Worm (Caenorhabditis elegans): ENCODE measurements around the gene clec-121.

clec-121 gene

DNA sequence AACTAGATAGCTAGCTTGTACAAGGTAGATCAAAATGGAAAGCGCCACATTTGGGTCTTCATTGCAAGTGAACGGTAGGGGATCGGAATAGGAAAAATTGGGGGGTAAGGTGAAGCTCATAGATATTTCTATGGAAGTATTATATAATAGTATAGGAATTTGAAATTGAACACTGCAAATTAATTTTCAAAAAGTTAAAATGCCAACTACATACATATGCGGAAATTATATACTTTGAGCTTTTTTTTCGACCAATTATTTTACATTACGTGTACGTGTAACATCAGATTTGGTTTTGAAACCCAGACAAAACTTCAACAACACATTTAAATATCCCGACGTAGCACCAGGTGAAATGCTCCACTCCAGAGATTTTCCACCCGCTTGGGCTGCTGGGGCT lies 6.1 kb upstream of the clec-121 start, which contains the start of gene srg-23:
srg-23 (minus strand) TSS at position 101 of the 400 bp plus-strand sequence.
- no peak for TF ChIP-seq ceh-83 (GFP tag; optimal IDR thresholded peaks at IDR 0.05)
- TF ChIP-seq lsy-2 (tag; optimal IDR thresholded peaks at IDR 0.05): no peak
- TF ChIP-seq unc-62 (GFP tag; optimal IDR thresholded peaks at IDR 0.05): no peak
- TF ChIP-seq lin-32 (GFP tag; optimal IDR thresholded peaks at IDR 0.05): no peak
- no peak for TF ChIP-seq cnd-1 (tag; optimal IDR thresholded peaks at IDR 0.05)
- TF ChIP-seq nhr-28 (tag; optimal IDR thresholded peaks at IDR 0.05): no peak
- TF ChIP-seq sptf-1 (tag; optimal IDR thresholded peaks at IDR 0.05): no peak
- TF ChIP-seq ham-2 (GFP tag; optimal IDR thresholded peaks at IDR 0.05): no peak
- no peak for TF ChIP-seq mep-1 (tag; optimal IDR thresholded peaks at IDR 0.05)
- no peak for TF ChIP-seq drap-1 (GFP tag; optimal IDR thresholded peaks at IDR 0.05)
- no peak for TF ChIP-seq nhr-2 (tag; optimal IDR thresholded peaks at IDR 0.05)
- no peak for TF ChIP-seq zip-8 (tag; optimal IDR thresholded peaks at IDR 0.05)

DNA sequence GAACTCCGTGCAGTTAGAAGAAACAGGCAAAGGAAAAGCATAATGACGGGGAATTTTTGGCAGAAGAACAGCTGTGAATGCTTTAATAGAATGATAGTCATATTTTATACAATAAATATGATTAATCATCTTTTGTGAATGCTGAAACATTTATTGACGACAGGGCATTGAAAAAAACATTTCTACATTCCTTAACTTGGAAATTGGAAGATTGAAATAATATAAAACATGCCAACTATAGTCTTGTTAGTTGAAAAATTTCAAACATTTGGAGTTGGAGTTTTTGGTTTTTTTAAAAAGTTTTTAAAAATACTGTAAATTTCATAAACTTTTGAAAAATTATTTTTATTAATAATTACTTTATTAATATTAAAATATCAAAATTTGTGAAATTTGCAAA lies 5.3 kb upstream of the clec-121 start, which contains the start of gene Y25C1A.14:
Y25C1A.14 (minus strand) TSS at position 101 of the 400 bp plus-strand sequence.
- TF ChIP-seq elt-1 (tag; optimal IDR thresholded peaks at IDR 0.05; ENCODE audit: borderline replicate concordance, insufficient read depth) (no peak), mls-2 (tag; optimal IDR thresholded peaks at IDR 0.05) (no peak), unc-39 (tag; optimal IDR thresholded peaks at IDR 0.05) (no peak), nhr-2 (tag; optimal IDR thresholded peaks at IDR 0.05) (no peak), lin-13 (tag; optimal IDR thresholded peaks at IDR 0.05) (no peak), elt-3 (tag; optimal IDR thresholded peaks at IDR 0.05) (no peak), ham-2 (GFP tag; optimal IDR thresholded peaks at IDR 0.05) (no peak), cnd-1 (tag; optimal IDR thresholded peaks at IDR 0.05) (no peak), tbx-8 (GFP tag; optimal IDR thresholded peaks at IDR 0.05) (no peak), unc-120 (tag; optimal IDR thresholded peaks at IDR 0.05; ENCODE audit: poor library complexity, severe bottlenecking) (no peak), nhr-76 (tag; optimal IDR thresholded peaks at IDR 0.05) (no peak), nhr-12 (tag; optimal IDR thresholded peaks at IDR 0.05) (no peak)

DNA sequence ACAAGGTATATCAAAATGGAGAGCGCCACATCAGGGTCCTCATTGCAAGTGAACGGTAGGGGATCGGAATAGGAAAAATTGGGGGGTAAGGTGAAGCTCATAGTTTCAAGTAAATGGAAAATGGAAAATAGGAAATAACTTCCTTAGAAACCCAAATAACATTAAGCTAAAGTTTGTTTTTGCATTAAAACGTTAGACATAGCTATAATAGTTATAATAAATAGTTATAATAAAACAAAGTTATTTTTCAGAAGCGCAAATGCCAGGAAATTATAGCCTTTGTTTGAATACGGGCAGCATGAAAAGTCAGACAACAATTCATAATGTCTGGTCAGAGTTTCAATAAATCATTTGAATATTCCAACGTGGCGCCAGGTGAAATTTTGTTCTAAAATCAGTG lies 1.6 kb upstream of the clec-121 start, which contains the start of gene srg-24:
srg-24 (minus strand) TSS at position 101 of the 400 bp plus-strand sequence.
- TF ChIP-seq unc-62 (GFP tag; optimal IDR thresholded peaks at IDR 0.05) (no peak), nhr-237 (tag; optimal IDR thresholded peaks at IDR 0.05) (no peak), nhr-12 (tag; optimal IDR thresholded peaks at IDR 0.05) (no peak), ham-2 (GFP tag; optimal IDR thresholded peaks at IDR 0.05) (no peak), nhr-28 (tag; optimal IDR thresholded peaks at IDR 0.05) (no peak), unc-39 (tag; optimal IDR thresholded peaks at IDR 0.05) (no peak), ceh-83 (GFP tag; optimal IDR thresholded peaks at IDR 0.05) (no peak), tbx-8 (GFP tag; optimal IDR thresholded peaks at IDR 0.05) (no peak), pha-4 (tag; optimal IDR thresholded peaks at IDR 0.05) (no peak), nhr-76 (tag; optimal IDR thresholded peaks at IDR 0.05) (no peak), elt-3 (tag; optimal IDR thresholded peaks at IDR 0.05) (no peak), elt-1 (tag; optimal IDR thresholded peaks at IDR 0.05; ENCODE audit: borderline replicate concordance, insufficient read depth) (no peak), lsy-2 (tag; optimal IDR thresholded peaks at IDR 0.05) (no peak), hlh-1 (tag; optimal IDR thresholded peaks at IDR 0.05) (no peak), sptf-1 (tag; optimal IDR thresholded peaks at IDR 0.05) (no peak), flh-1 (GFP tag; optimal IDR thresholded peaks at IDR 0.05) (no peak), bed-3 (GFP tag; optimal IDR thresholded peaks at IDR 0.05) (no peak), ceh-43 (GFP tag; optimal IDR thresholded peaks at IDR 0.05) (no peak), ztf-11 (tag; optimal IDR thresholded peaks at IDR 0.05) (no peak), lin-13 (tag; optimal IDR thresholded peaks at IDR 0.05) (no peak)

DNA sequence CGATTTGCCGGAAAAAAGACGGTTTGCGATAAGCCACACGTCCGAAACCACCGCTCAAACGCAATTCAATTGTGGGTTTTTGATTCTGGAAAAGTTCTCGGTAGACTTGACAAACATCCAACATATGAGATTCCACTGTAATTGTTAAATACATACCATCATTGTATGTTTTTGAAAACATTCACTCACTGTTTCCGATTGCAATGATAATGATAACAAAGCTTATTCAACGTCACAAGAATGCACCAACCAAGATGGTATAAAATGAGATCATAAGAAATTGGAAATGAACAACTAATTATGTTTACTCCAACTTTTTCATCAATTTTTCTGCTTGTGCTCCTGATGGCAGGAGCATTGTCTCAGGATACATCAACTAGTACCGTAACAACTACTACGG lies 3.6 kb downstream of the clec-121 start, which contains the start of gene clec-122:
clec-122 (plus strand) TSS at position 301 of the 400 bp plus-strand sequence.
- TF ChIP-seq nhr-2 (tag; optimal IDR thresholded peaks at IDR 0.05) (no peak), drap-1 (GFP tag; optimal IDR thresholded peaks at IDR 0.05) (no peak), tbx-8 (GFP tag; optimal IDR thresholded peaks at IDR 0.05) (no peak)

DNA sequence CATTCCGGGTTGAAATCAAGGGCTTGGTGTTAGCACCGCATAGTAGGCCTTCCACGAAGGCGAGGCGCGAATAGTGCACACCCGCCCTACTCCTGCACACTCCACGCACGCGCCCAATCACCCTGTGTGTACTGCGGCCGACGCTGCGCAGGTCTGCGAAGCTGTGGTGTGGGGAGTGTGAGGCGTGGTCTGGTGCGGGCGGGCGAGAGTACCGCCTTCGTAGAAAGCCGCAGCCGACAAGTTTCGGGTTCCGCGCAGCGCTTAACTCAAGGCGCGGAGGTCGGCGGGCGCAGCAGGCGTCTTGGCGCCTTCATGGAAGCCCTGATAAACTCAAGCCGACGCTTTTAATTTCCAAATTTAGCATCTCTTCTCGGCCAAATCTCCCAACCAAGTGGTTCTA lies 6.0 kb downstream of the clec-121 start:
- no peak for TF ChIP-seq mls-2 (tag; optimal IDR thresholded peaks at IDR 0.05)
- TF ChIP-seq ceh-83 (GFP tag; optimal IDR thresholded peaks at IDR 0.05): peak; percentile 43

DNA sequence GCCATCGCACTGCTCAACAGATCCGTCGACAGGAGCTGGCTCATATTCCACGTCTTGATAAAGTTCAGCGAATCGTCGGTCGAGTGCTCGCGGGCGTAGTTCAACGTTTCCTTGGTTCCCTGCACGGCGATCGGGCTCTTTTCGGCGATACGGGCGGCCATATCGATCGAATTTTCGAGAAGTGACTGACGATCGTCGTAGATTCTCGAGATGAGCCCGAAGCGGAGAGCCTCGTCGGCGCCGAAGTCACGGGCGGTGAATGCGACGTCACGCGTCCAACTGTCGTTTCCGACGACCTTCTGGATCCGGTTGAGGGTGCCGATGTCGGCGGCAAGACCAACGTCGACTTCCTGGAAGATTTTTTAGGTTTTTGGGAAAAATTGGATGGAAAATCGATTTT lies 7.4 kb downstream of the clec-121 start:
- no peak for TF ChIP-seq lsy-2 (tag; optimal IDR thresholded peaks at IDR 0.05)
- TF ChIP-seq ces-1 (GFP tag; optimal IDR thresholded peaks at IDR 0.05): no peak
- no peak for TF ChIP-seq ham-2 (GFP tag; optimal IDR thresholded peaks at IDR 0.05)
- no peak for TF ChIP-seq nhr-2 (tag; optimal IDR thresholded peaks at IDR 0.05)
- TF ChIP-seq ztf-11 (tag; optimal IDR thresholded peaks at IDR 0.05): no peak
- TF ChIP-seq flh-1 (GFP tag; optimal IDR thresholded peaks at IDR 0.05): no peak
- TF ChIP-seq nhr-237 (tag; optimal IDR thresholded peaks at IDR 0.05): no peak
- TF ChIP-seq sptf-1 (tag; optimal IDR thresholded peaks at IDR 0.05): no peak
- TF ChIP-seq zip-8 (tag; optimal IDR thresholded peaks at IDR 0.05): no peak
- no peak for TF ChIP-seq bed-3 (GFP tag; optimal IDR thresholded peaks at IDR 0.05)
- no peak for TF ChIP-seq mab-5 (tag; optimal IDR thresholded peaks at IDR 0.05)
- TF ChIP-seq pha-4 (tag; optimal IDR thresholded peaks at IDR 0.05): no peak
- TF ChIP-seq nhr-28 (tag; optimal IDR thresholded peaks at IDR 0.05): no peak
- no peak for TF ChIP-seq unc-39 (tag; optimal IDR thresholded peaks at IDR 0.05)

Data from whole organism, mixed stage, embryonic.